Fruit fly (Drosophila melanogaster): ENCODE data around the gene Ho.

- TF ChIP-seq Myc (optimal IDR thresholded peaks at IDR 0.05) (no peak), Sin3A (optimal IDR thresholded peaks at IDR 0.05) (no peak), psq (optimal IDR thresholded peaks at IDR 0.05) (no peak), ttk (optimal IDR thresholded peaks at IDR 0.05) (no peak)
Observed at dm6 chr3R:11703730-11704129, 24.2 kb downstream of the Ho start, which contains the start of gene I-t.

Measured in Kc167 (cell line).